Fruit fly (Drosophila melanogaster): ENCODE data around the gene mbf1.

dm6 chr3L:16586989-16587388 lies 12.8 kb downstream of the mbf1 start, which contains the start of the genes Syx8 and CG32163:
- no peak for TF ChIP-seq lz (GFP tag; optimal IDR thresholded peaks at IDR 0.05)
- TF ChIP-seq Smox (GFP tag; optimal IDR thresholded peaks at IDR 0.05), result no peak
- no peak for TF ChIP-seq CG6808 (GFP tag; optimal IDR thresholded peaks at IDR 0.05)
- no peak for TF ChIP-seq spab (GFP tag; optimal IDR thresholded peaks at IDR 0.05)
- no peak for TF ChIP-seq Sox102F (GFP tag; optimal IDR thresholded peaks at IDR 0.05)
- no peak for TF ChIP-seq eg (GFP tag; IDR thresholded peaks at IDR 0.05)
- TF ChIP-seq cyc (GFP tag; optimal IDR thresholded peaks at IDR 0.05), result no peak
- TF ChIP-seq CG4318 (GFP tag; optimal IDR thresholded peaks at IDR 0.05), result no peak
- peak; percentile 32 for TF ChIP-seq Sox14 (GFP tag; optimal IDR thresholded peaks at IDR 0.05)

Measured in whole organism, prepupa.